Fruit fly (Drosophila melanogaster) whole organism, prepupa: ENCODE data around the gene CheA29a.

Experiments used
- CG1621 ChIP-seq: fragments of 200-800 bp; sonication (Bioruptor generic); optimal IDR thresholded peaks from 3 replicates; lab custom pipeline; 2018; ENCODE audit warnings: missing biosample characterization, mild to moderate bottlenecking, missing genetic modification characterization
- CG32006 ChIP-seq: fragments of 200-800 bp; sonication (Bioruptor generic); optimal IDR thresholded peaks from 3 replicates; lab custom pipeline; 2017; ENCODE audit warnings: missing biosample characterization, mild to moderate bottlenecking, missing genetic modification characterization
- CG3919 ChIP-seq: fragments of 200-800 bp; sonication (Bioruptor generic); optimal IDR thresholded peaks from 3 replicates; lab custom pipeline; 2016; ENCODE audit warnings: missing biosample characterization, missing genetic modification characterization
- CG8319 ChIP-seq: fragments of 200-800 bp; sonication (Bioruptor generic); optimal IDR thresholded peaks from 3 replicates; lab custom pipeline; 2016; ENCODE audit warnings: missing biosample characterization, missing genetic modification characterization
- Eip75B ChIP-seq: fragments of 200-800 bp; sonication (Bioruptor generic); optimal IDR thresholded peaks from 3 replicates; lab custom pipeline; 2016; ENCODE audit warnings: missing biosample characterization, missing genetic modification characterization
- Ets96B ChIP-seq: fragments of 200-800 bp; optimal IDR thresholded peaks from 2 replicates; lab custom pipeline; 2019; ENCODE audit warnings: missing biosample characterization, mild to moderate bottlenecking, missing genetic modification characterization, moderate library complexity
- Sox15 ChIP-seq: fragments of 200-800 bp; sonication (Bioruptor generic); optimal IDR thresholded peaks from 3 replicates; lab custom pipeline; 2016; ENCODE audit warnings: missing biosample characterization, missing genetic modification characterization
- fd85E ChIP-seq: fragments of 200-800 bp; sonication (Bioruptor generic); optimal IDR thresholded peaks from 3 replicates; lab custom pipeline; 2016; ENCODE audit warnings: missing biosample characterization, missing genetic modification characterization
- lz ChIP-seq: fragments of 200-800 bp; sonication (Bioruptor generic); optimal IDR thresholded peaks from 3 replicates; lab custom pipeline; 2016; ENCODE audit warnings: missing biosample characterization, missing genetic modification characterization
- topi ChIP-seq: fragments of 200-800 bp; sonication (Bioruptor generic); optimal IDR thresholded peaks from 3 replicates; lab custom pipeline; 2016; ENCODE audit warnings: missing biosample characterization, missing genetic modification characterization

The CheA29a gene

DNA sequence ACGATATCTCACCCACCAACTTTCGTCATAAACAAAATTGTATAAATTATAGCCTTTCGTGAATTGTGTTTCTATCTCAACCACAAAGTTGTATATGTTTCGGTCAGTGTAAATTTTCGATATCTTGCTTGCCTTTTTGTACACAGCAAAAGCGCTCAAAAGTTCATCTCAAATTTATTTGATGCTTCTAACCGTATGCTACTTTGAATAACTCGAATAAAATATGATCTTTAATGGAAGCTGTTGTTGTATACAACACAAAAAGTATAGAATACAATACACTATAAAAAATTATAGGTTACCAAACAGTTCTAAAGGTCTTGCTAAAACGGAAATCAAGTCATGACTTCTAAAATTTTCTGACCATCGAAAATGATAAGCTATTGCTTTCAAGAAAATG lies 47.9 kb downstream of the CheA29a start:
- TF ChIP-seq CG8319 (GFP tag; lab: Kevin White, UChicago) (no peak), Sox15 (GFP tag; lab: Kevin White, UChicago) (no peak), lz (GFP tag; lab: Kevin White, UChicago) (no peak), CG1621 (tag; lab: Kevin White, UChicago) (no peak), CG3919 (GFP tag; lab: Kevin White, UChicago) (no peak), Eip75B (GFP tag; lab: Kevin White, UChicago) (no peak), topi (GFP tag; lab: Kevin White, UChicago) (no peak), fd85E (GFP tag; lab: Kevin White, UChicago) (no peak), Ets96B (tag; lab: Kevin White, UChicago) (no peak), CG32006 (no peak)
- TF ChIP-seq, all 60 proteins: peak for 0
